Worm (Caenorhabditis elegans) whole organism, L3 larva: ENCODE measurements around the gene AC7.3.

ENCODE experiments used
- elt-3 ChIP-seq, 3 experiments: fragments of 150-350 bp in 1 of 3; sonication (generic microtip) in 2 of 3; optimal IDR thresholded peaks; 2 replicates in 2 of 3; 4 replicates in 1 of 3; lab custom pipeline; 2014 to 2017; ENCODE audit warnings: missing biosample characterization in 3 of 3, missing genetic modification characterization in 3 of 3
- fos-1 ChIP-seq: fragments of 150-350 bp; optimal IDR thresholded peaks from 2 replicates; lab custom pipeline; 2014; ENCODE audit warnings: missing biosample characterization, missing genetic modification characterization
- mdl-1 ChIP-seq: fragments of 150-350 bp; optimal IDR thresholded peaks from 2 replicates; lab custom pipeline; 2014; ENCODE audit warnings: missing biosample characterization, missing genetic modification characterization
- nhr-11 ChIP-seq: fragments of 150-350 bp; optimal IDR thresholded peaks from 2 replicates; lab custom pipeline; 2014; ENCODE audit warnings: missing biosample characterization, missing genetic modification characterization
- pha-4 ChIP-seq: fragments of 150-350 bp; optimal IDR thresholded peaks from 2 replicates; lab custom pipeline; 2014; ENCODE audit warnings: missing biosample characterization, missing genetic modification reagents, missing genetic modification characterization
- pqm-1 ChIP-seq: fragments of 150-350 bp; optimal IDR thresholded peaks from 2 replicates; lab custom pipeline; 2017; ENCODE audit warnings: missing biosample characterization, missing genetic modification characterization, inconsistent platforms
- ztf-11 ChIP-seq: fragments of 150-350 bp; optimal IDR thresholded peaks from 2 replicates; lab custom pipeline; 2014; ENCODE audit warnings: missing biosample characterization, missing genetic modification characterization
- ztf-4 ChIP-seq: fragments of 150-350 bp; optimal IDR thresholded peaks from 2 replicates; lab custom pipeline; 2014; ENCODE audit warnings: missing biosample characterization, missing genetic modification characterization

DNA sequence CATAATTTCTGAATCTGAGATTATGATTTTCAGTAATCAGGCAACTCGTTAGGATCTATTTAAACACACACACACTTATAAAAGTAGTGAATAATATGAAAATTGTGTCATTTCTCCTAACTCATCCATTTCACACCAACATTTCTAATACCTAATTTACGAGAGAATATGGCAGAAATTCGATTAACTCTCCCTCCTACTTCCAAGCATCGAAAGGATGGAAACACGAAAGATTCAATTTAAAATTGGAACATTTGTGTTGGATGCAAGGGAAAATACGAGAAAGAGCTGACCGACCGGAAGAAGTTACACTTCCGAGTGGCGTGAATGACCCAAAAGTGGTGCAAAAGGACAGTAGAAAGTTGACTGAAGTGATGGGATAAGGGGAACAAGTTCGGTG is 2.7 kb upstream of the AC7.3 start:
- TF ChIP-seq pqm-1 (tag; lab: Kevin White, UChicago) = no peak
- TF ChIP-seq elt-3 (tag; optimal IDR thresholded peaks at IDR 0.05; lab: Kevin White, UChicago) = no peak
- TF ChIP-seq mdl-1 = no peak
- TF ChIP-seq pha-4 (tag; lab: Kevin White, UChicago) = no peak
- TF ChIP-seq ztf-4 = no peak
- TF ChIP-seq ztf-11 (tag; lab: Kevin White, UChicago) = no peak
- TF ChIP-seq fos-1 (tag; lab: Kevin White, UChicago) = no peak
- no peak for TF ChIP-seq nhr-11 (tag; lab: Kevin White, UChicago)
